Worm (Caenorhabditis elegans) whole organism, mixed stage, embryonic: Measurements from ENCODE around the gene zyg-1.

Experiments
- bed-3 ChIP-seq: fragments of 200-800 bp; sonication (Bioruptor generic); optimal IDR thresholded peaks from 3 replicates; lab custom pipeline; 2018; ENCODE audit warnings: mild to moderate bottlenecking, missing genetic modification characterization, moderate library complexity, missing compliant biosample characterization
- blmp-1 ChIP-seq: fragments of 150-350 bp; optimal IDR thresholded peaks from 2 replicates; lab custom pipeline; 2014; ENCODE audit warnings: missing biosample characterization, missing genetic modification characterization
- ceh-43 ChIP-seq: fragments of 200-800 bp; sonication (Bioruptor generic); optimal IDR thresholded peaks from 2 replicates; lab custom pipeline; 2018; ENCODE audit warnings: mild to moderate bottlenecking, missing genetic modification characterization, moderate library complexity, missing compliant biosample characterization
- ces-1 ChIP-seq: fragments of 150-350 bp; optimal IDR thresholded peaks from 2 replicates; lab custom pipeline; 2014; ENCODE audit warnings: missing biosample characterization, missing genetic modification reagents, missing genetic modification characterization
- hlh-1 ChIP-seq: fragments of 150-350 bp; optimal IDR thresholded peaks from 2 replicates; lab custom pipeline; 2014; ENCODE audit warnings: missing biosample characterization, missing genetic modification reagents, missing genetic modification characterization
- lin-13 ChIP-seq: fragments of 150-350 bp; optimal IDR thresholded peaks from 2 replicates; lab custom pipeline; 2014; ENCODE audit warnings: missing biosample characterization, missing genetic modification characterization
- lsy-2 ChIP-seq: fragments of 150-350 bp; optimal IDR thresholded peaks from 2 replicates; lab custom pipeline; 2014; ENCODE audit warnings: missing biosample characterization, missing genetic modification characterization
- mep-1 ChIP-seq: fragments of 150-350 bp; optimal IDR thresholded peaks from 2 replicates; lab custom pipeline; 2017; ENCODE audit warnings: missing biosample characterization, missing genetic modification reagents, missing genetic modification characterization, inconsistent platforms
- nhr-28 ChIP-seq: fragments of 150-350 bp; optimal IDR thresholded peaks from 2 replicates; lab custom pipeline; 2014; ENCODE audit warnings: missing biosample characterization, missing genetic modification characterization
- snpc-4 ChIP-seq: fragments of 150-350 bp; optimal IDR thresholded peaks from 2 replicates; lab custom pipeline; 2014; ENCODE audit warnings: missing biosample characterization, missing genetic modification characterization
- unc-39 ChIP-seq: fragments of 150-350 bp; optimal IDR thresholded peaks from 2 replicates; lab custom pipeline; 2014; ENCODE audit warnings: missing biosample characterization, missing genetic modification characterization
- unc-62 ChIP-seq: fragments of 150-350 bp; optimal IDR thresholded peaks from 2 replicates; lab custom pipeline; 2014; ENCODE audit warnings: missing biosample characterization, missing genetic modification reagents, missing genetic modification characterization

DNA sequence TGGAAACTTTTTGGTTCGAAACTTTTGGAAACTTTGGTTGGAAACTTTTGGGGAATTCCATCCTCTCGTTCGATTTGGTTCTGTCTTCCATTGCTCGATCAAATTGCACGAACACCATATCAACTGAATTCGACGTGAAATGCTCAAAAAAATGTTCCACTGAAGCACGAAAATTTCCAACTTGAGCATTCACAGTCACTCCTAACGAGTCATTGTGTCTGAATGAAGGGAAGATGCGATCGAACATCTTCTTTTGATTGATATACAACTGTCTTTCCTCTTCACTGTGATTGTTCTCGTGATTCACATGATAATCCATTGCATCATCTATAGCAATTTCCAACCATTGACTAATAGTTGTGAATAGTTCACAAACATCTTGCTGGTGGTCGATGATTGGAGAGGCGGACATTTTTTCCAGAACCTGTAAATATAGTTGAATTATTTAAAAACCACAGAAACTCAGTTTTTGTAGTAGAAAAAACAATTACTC is 21.2 kb upstream of the zyg-1 start, which contains the start of gene F59E12.15:
- TF ChIP-seq bed-3 (GFP tag; lab: Kevin White, UChicago) (no peak), unc-39 (tag; lab: Kevin White, UChicago) (no peak), unc-62 (no peak), ceh-43 (GFP tag; lab: Kevin White, UChicago) (no peak), lsy-2 (tag; lab: Kevin White, UChicago) (no peak), nhr-28 (no peak), snpc-4 (tag; lab: Kevin White, UChicago) (no peak), mep-1 (tag; lab: Kevin White, UChicago) (no peak), ces-1 (GFP tag; lab: Kevin White, UChicago) (no peak), blmp-1 (tag; lab: Kevin White, UChicago) (no peak), hlh-1 (tag; lab: Kevin White, UChicago) (no peak), lin-13 (tag; lab: Kevin White, UChicago) (no peak)
